Worm (Caenorhabditis elegans): ENCODE results near the gene T16G12.10.
"Not testable (repeated sequence)": the region's sequence is repeated elsewhere in the genome, so short reads cannot be mapped to it uniquely, and the experiment has no call there.

The T16G12.10 gene

ce11 chrIII:10057518-10057917 lies 1.6 kb upstream of the T16G12.10 start, which contains the start of gene T16G12.4:
Gene T16G12.4, plus strand, starts transcription at chrIII:10057818.
- peak in 1 of 2 experiments; percentile 11 for TF ChIP-seq unc-62 (GFP tag; optimal IDR thresholded peaks at IDR 0.05 in 1 of 2)
- TF ChIP-seq unc-62 (tag; optimal IDR thresholded peaks at IDR 0.05), result no peak
- no peak for TF ChIP-seq zfp-3 (GFP tag; conservative IDR thresholded peaks at IDR 0.05)

- TF ChIP-seq unc-39 (tag; optimal IDR thresholded peaks at IDR 0.05); ces-1 (GFP tag; optimal IDR thresholded peaks at IDR 0.05); hmg-1.1 (GFP tag; IDR thresholded peaks at IDR 0.05): not testable (repeated sequence)
These were observed 2.6 kb downstream of the T16G12.10 start, which contains the start of gene T16G12.12 for ce11 chrIII:10053312-10053711. Gene T16G12.12, plus strand, starts transcription at chrIII:10053612.

ce11 chrIII:10050321-10050720 lies 5.6 kb downstream of the T16G12.10 start, which contains the start of gene T16G12.3:
Gene T16G12.3, plus strand, starts transcription at chrIII:10050621.
- not testable (repeated sequence) for TF ChIP-seq nhr-28, nhr-6, nhr-76 (tag; optimal IDR thresholded peaks at IDR 0.05)

- TF ChIP-seq skn-1 (tag; optimal IDR thresholded peaks at IDR 0.05), result no peak
- peak; percentile 68 for TF ChIP-seq pqm-1 (tag; optimal IDR thresholded peaks at IDR 0.05)
- TF ChIP-seq zfp-3 (GFP tag; conservative IDR thresholded peaks at IDR 0.05), result no peak
- peak; percentile 39; the same call in 1 of the 2 replicates for TF ChIP-seq tra-1 (GFP tag; IDR thresholded peaks at IDR 0.05)
- TF ChIP-seq dmd-6 (GFP tag; IDR thresholded peaks at IDR 0.05), result peak; percentile 70
- TF ChIP-seq nhr-41 (GFP tag; IDR thresholded peaks at IDR 0.05), result no peak
- TF ChIP-seq hlh-11 (tag; optimal IDR thresholded peaks at IDR 0.05), result peak; percentile 42
- TF ChIP-seq nhr-28 (tag; optimal IDR thresholded peaks at IDR 0.05), result peak; percentile 64
- TF ChIP-seq hlh-30 (tag; optimal IDR thresholded peaks at IDR 0.05; ENCODE audit: insufficient read depth), result no peak
- TF ChIP-seq aly-2 (tag; optimal IDR thresholded peaks at IDR 0.05), result no peak
- TF ChIP-seq nhr-42 (GFP tag; IDR thresholded peaks at IDR 0.05), result no peak
These were observed 6.3 kb downstream of the T16G12.10 start, which contains the start of gene T16G12.1 for ce11 chrIII:10049682-10050081. Gene T16G12.1, minus strand, starts transcription at chrIII:10049857.

- TF ChIP-seq zfp-3 (GFP tag; conservative IDR thresholded peaks at IDR 0.05), result no peak
- no peak for TF ChIP-seq zip-2 (tag; optimal IDR thresholded peaks at IDR 0.05)
- no peak for TF ChIP-seq snpc-4 (tag; optimal IDR thresholded peaks at IDR 0.05)
- no peak for TF ChIP-seq pqm-1 (tag; optimal IDR thresholded peaks at IDR 0.05)
- TF ChIP-seq nhr-28 (tag; optimal IDR thresholded peaks at IDR 0.05), result no peak
- no peak for TF ChIP-seq nhr-48 (tag; optimal IDR thresholded peaks at IDR 0.05)
- no peak for TF ChIP-seq R02D3.7 (tag; optimal IDR thresholded peaks at IDR 0.05)
- TF ChIP-seq ceh-20 (GFP tag; IDR thresholded peaks at IDR 0.05), result no peak
- no peak for TF ChIP-seq mxl-3 (GFP tag; optimal IDR thresholded peaks at IDR 0.05)
- TF ChIP-seq D1046.2 (GFP tag; IDR thresholded peaks at IDR 0.05), result no peak
- TF ChIP-seq duxl-1 (tag; optimal IDR thresholded peaks at IDR 0.05; ENCODE audit: poor library complexity), result no peak
- TF ChIP-seq dve-1 (tag; optimal IDR thresholded peaks at IDR 0.05; ENCODE audit: insufficient read depth), result no peak
- TF ChIP-seq arid-1 (GFP tag; conservative IDR thresholded peaks at IDR 0.05), result no peak
- no peak for TF ChIP-seq hif-1 (tag; optimal IDR thresholded peaks at IDR 0.05)
These were observed 15.9 kb downstream of the T16G12.10 start, which contains the start of gene T16G12.7 for ce11 chrIII:10040013-10040412. Gene T16G12.7, minus strand, starts transcription at chrIII:10040113.

ce11 chrIII:10037150-10037549 lies 18.8 kb downstream of the T16G12.10 start, which contains the start of gene M04D8.7:
Gene M04D8.7, plus strand, starts transcription at chrIII:10037450.
- peak in 1 of 2 experiments; percentile 41 for TF ChIP-seq unc-62 (GFP tag; optimal IDR thresholded peaks at IDR 0.05 in 1 of 2)
- TF ChIP-seq unc-62 (tag; optimal IDR thresholded peaks at IDR 0.05), result no peak
- no peak for TF ChIP-seq tag-97 (GFP tag; IDR thresholded peaks at IDR 0.05)
